Worm (Caenorhabditis elegans): Measurements from ENCODE around the gene mesp-1.

The mesp-1 gene

DNA sequence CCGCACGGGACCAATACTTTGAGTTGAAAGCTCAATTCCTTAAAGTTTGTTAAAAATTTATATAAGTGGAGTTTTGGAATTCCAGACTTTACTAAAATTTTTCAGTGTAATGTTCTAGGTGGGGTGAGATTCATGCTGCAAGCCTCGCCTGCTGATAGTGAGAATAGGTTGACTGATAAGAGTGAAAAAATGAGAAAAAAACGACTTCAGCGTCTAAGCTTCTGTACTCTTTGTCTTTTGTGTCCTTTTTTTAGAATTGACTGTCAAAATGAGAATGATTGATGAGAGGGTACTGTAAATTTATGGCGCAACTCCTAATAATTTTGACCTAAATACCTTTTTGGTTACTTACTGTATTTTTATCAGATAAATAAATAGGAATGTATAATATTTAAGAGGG is 35.1 kb downstream of the mesp-1 start:
- TF ChIP-seq tbx-8 (GFP tag; optimal IDR thresholded peaks at IDR 0.05) (no peak), ceh-39 (tag; optimal IDR thresholded peaks at IDR 0.05) (no peak), mls-2 (tag; optimal IDR thresholded peaks at IDR 0.05) (no peak), elt-3 (tag; optimal IDR thresholded peaks at IDR 0.05) (no peak), mep-1 (tag; optimal IDR thresholded peaks at IDR 0.05) (no peak), ces-1 (GFP tag; optimal IDR thresholded peaks at IDR 0.05) (no peak), cnd-1 (tag; optimal IDR thresholded peaks at IDR 0.05) (no peak), nhr-2 (tag; optimal IDR thresholded peaks at IDR 0.05) (no peak), bed-3 (GFP tag; optimal IDR thresholded peaks at IDR 0.05) (no peak), pha-4 (tag; optimal IDR thresholded peaks at IDR 0.05) (no peak), snpc-4 (tag; optimal IDR thresholded peaks at IDR 0.05) (no peak), nhr-28 (tag; optimal IDR thresholded peaks at IDR 0.05) (no peak), drap-1 (GFP tag; optimal IDR thresholded peaks at IDR 0.05) (no peak)

ce11 chrIV:8534997-8535414 is 35.9 kb downstream of the mesp-1 start:
- TF ChIP-seq flh-1 (GFP tag; optimal IDR thresholded peaks at IDR 0.05), result no peak

- no peak for TF ChIP-seq ztf-11 (tag; optimal IDR thresholded peaks at IDR 0.05)
- TF ChIP-seq elt-1 (tag; optimal IDR thresholded peaks at IDR 0.05; ENCODE audit: borderline replicate concordance, insufficient read depth), result no peak
- TF ChIP-seq flh-1 (GFP tag; optimal IDR thresholded peaks at IDR 0.05), result no peak
- no peak for TF ChIP-seq sem-2 (GFP tag; optimal IDR thresholded peaks at IDR 0.05)
- TF ChIP-seq mls-2 (tag; optimal IDR thresholded peaks at IDR 0.05), result no peak
Observed at ce11 chrIV:8535946-8536345, 36.8 kb downstream of the mesp-1 start.

DNA sequence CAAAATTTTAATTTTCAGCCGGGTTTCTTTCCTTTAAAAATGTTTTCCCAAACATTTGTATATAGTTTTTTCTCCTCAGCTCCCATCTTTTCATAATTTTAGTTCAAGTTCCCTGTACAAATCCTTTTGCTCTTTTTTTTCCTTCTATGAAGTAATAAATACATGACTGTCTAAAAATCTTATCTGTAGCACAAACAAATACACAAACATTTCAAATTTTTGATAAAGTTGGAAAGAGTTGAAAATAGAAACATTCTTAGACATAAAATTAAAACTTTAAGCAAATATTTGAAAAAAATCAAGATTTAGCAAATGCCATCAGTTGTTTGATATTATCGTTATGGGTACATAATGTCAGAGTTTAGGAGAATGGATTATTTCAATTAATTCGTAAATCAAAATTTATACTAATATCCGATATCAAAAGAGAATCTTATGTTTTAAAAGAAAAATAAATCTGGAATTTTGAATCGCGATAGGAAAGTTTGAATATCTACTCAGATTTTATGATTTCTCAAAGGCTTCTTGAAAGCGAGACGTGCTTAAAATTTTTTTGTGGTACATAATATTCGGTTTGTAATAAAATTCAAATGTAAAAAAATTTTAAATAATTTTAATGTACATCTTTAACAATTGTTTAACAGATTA is 39.0 kb downstream of the mesp-1 start:
- TF ChIP-seq lin-32 (GFP tag; optimal IDR thresholded peaks at IDR 0.05) (no peak), flh-1 (GFP tag; optimal IDR thresholded peaks at IDR 0.05) (no peak), mab-5 (tag; optimal IDR thresholded peaks at IDR 0.05) (no peak), cnd-1 (tag; optimal IDR thresholded peaks at IDR 0.05) (no peak), M03D4.4 (tag; optimal IDR thresholded peaks at IDR 0.05) (no peak), mls-2 (tag; optimal IDR thresholded peaks at IDR 0.05) (no peak), sptf-1 (tag; optimal IDR thresholded peaks at IDR 0.05) (no peak), bed-3 (GFP tag; optimal IDR thresholded peaks at IDR 0.05) (no peak), elt-3 (tag; optimal IDR thresholded peaks at IDR 0.05) (no peak), nhr-2 (tag; optimal IDR thresholded peaks at IDR 0.05) (no peak), nhr-28 (tag; optimal IDR thresholded peaks at IDR 0.05) (no peak), lin-13 (tag; optimal IDR thresholded peaks at IDR 0.05) (no peak), nhr-12 (tag; optimal IDR thresholded peaks at IDR 0.05) (no peak), mep-1 (tag; optimal IDR thresholded peaks at IDR 0.05) (no peak), pha-4 (tag; optimal IDR thresholded peaks at IDR 0.05) (no peak), ces-1 (GFP tag; optimal IDR thresholded peaks at IDR 0.05) (no peak), sem-2 (GFP tag; optimal IDR thresholded peaks at IDR 0.05) (no peak)

ce11 chrIV:8538659-8539173 is 39.6 kb downstream of the mesp-1 start, which contains the start of gene hyl-1:
hyl-1 (plus strand) TSS chrIV:8539123.
- no peak for TF ChIP-seq unc-62 (GFP tag; optimal IDR thresholded peaks at IDR 0.05)

ce11 chrIV:8539645-8540044 is 40.5 kb downstream of the mesp-1 start:
- TF ChIP-seq hlh-1 (tag; optimal IDR thresholded peaks at IDR 0.05), result no peak

- no peak for TF ChIP-seq drap-1 (GFP tag; optimal IDR thresholded peaks at IDR 0.05)
- TF ChIP-seq pha-4 (tag; optimal IDR thresholded peaks at IDR 0.05), result peak; percentile 14
Observed at ce11 chrIV:8540268-8540667, 41.2 kb downstream of the mesp-1 start.

DNA sequence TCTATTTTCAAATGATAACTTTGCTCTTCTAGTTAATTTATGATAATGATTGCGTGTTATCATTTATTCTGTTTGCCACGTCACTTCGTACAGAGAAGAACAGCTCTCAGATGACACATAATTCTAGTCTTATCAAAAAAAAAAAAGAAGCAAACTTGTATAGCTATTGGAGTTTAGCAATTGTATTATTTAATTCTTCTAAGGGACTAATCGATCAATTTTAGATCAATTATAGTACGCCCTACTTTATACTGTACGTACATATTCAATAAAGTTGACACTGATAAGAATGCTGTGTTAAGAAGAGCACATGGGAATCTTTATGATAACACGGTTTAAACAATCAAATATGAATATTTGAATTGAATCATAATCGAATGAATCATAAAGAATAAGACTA is 43.2 kb downstream of the mesp-1 start:
- TF ChIP-seq mab-5 (tag; optimal IDR thresholded peaks at IDR 0.05), result no peak
- no peak for TF ChIP-seq nhr-2 (tag; optimal IDR thresholded peaks at IDR 0.05)
- no peak for TF ChIP-seq unc-39 (tag; optimal IDR thresholded peaks at IDR 0.05)
- no peak for TF ChIP-seq mep-1 (tag; optimal IDR thresholded peaks at IDR 0.05)
- no peak for TF ChIP-seq sptf-1 (tag; optimal IDR thresholded peaks at IDR 0.05)
- no peak for TF ChIP-seq tbx-8 (GFP tag; optimal IDR thresholded peaks at IDR 0.05)
- no peak for TF ChIP-seq zip-8 (tag; optimal IDR thresholded peaks at IDR 0.05)
- TF ChIP-seq elt-3 (tag; optimal IDR thresholded peaks at IDR 0.05), result no peak
- no peak for TF ChIP-seq flh-1 (GFP tag; optimal IDR thresholded peaks at IDR 0.05)
- no peak for TF ChIP-seq ztf-11 (tag; optimal IDR thresholded peaks at IDR 0.05)
- no peak for TF ChIP-seq unc-62 (GFP tag; optimal IDR thresholded peaks at IDR 0.05)
- TF ChIP-seq hlh-1 (tag; optimal IDR thresholded peaks at IDR 0.05), result no peak
- TF ChIP-seq cnd-1 (tag; optimal IDR thresholded peaks at IDR 0.05), result no peak
- TF ChIP-seq ceh-43 (GFP tag; optimal IDR thresholded peaks at IDR 0.05), result no peak
- TF ChIP-seq unc-120 (tag; optimal IDR thresholded peaks at IDR 0.05; ENCODE audit: poor library complexity, severe bottlenecking), result no peak
- no peak for TF ChIP-seq blmp-1 (tag; optimal IDR thresholded peaks at IDR 0.05)
